Fruit fly (Drosophila melanogaster) whole organism, embryonic: ENCODE results near the gene CG18748.

Source experiments
- Blimp-1 ChIP-seq: fragments of 200-800 bp; sonication (Bioruptor generic); optimal IDR thresholded peaks from 3 replicates; lab custom pipeline; 2018; ENCODE audit warnings: missing biosample characterization, missing genetic modification characterization, mild to moderate bottlenecking, moderate library complexity, missing genetic modification reagents
- CG11247 ChIP-seq: fragments of 200-800 bp; sonication (Bioruptor generic); IDR thresholded peaks from 2 replicates; pipeline ENCODE4 v1.3.6; 2022; ENCODE audit warnings: missing biosample characterization, missing genetic modification characterization
- CG12219 ChIP-seq: fragments of 200-800 bp; sonication (Bioruptor generic); optimal IDR thresholded peaks from 3 replicates; lab custom pipeline; 2018; ENCODE audit warnings: missing biosample characterization, mild to moderate bottlenecking, missing genetic modification characterization
- CG13296 ChIP-seq: fragments of 200-800 bp; sonication (Bioruptor generic); optimal IDR thresholded peaks from 3 replicates; lab custom pipeline; 2018; ENCODE audit warnings: missing biosample characterization, mild to moderate bottlenecking, missing genetic modification characterization
- CG13424 ChIP-seq: fragments of 200-800 bp; sonication (Bioruptor generic); optimal IDR thresholded peaks from 2 replicates; lab custom pipeline; 2019; ENCODE audit warnings: missing biosample characterization, mild to moderate bottlenecking, missing genetic modification characterization, moderate library complexity
- CG13624 ChIP-seq: fragments of 200-800 bp; sonication (Bioruptor generic); optimal IDR thresholded peaks from 2 replicates; lab custom pipeline; 2016; ENCODE audit warnings: missing biosample characterization, missing genetic modification characterization
- CG14667 ChIP-seq: fragments of 200-800 bp; sonication (Bioruptor generic); IDR thresholded peaks from 2 replicates; pipeline ENCODE4 v1.3.6; 2022; ENCODE audit warnings: missing biosample characterization, missing genetic modification characterization
- CG15073 ChIP-seq: fragments of 200-800 bp; sonication (Bioruptor generic); optimal IDR thresholded peaks from 2 replicates; lab custom pipeline; 2016; ENCODE audit warnings: missing biosample characterization, missing genetic modification characterization
- CG15601 ChIP-seq: fragments of 200-800 bp; sonication (Bioruptor generic); optimal IDR thresholded peaks from 3 replicates; lab custom pipeline; 2019; ENCODE audit warnings: missing biosample characterization, mild to moderate bottlenecking, missing genetic modification characterization, moderate library complexity
- CG16863 ChIP-seq: fragments of 200-800 bp; sonication (Bioruptor generic); optimal IDR thresholded peaks from 3 replicates; lab custom pipeline; 2016; ENCODE audit warnings: missing biosample characterization, missing genetic modification characterization
- CG17568 ChIP-seq: fragments of 200-800 bp; sonication (Bioruptor generic); optimal IDR thresholded peaks from 2 replicates; lab custom pipeline; 2018; ENCODE audit warnings: missing biosample characterization, mild to moderate bottlenecking, missing genetic modification characterization, moderate library complexity
- CG17802 ChIP-seq: fragments of 200-800 bp; sonication (Bioruptor generic); optimal IDR thresholded peaks from 2 replicates; lab custom pipeline; 2018; ENCODE audit warnings: missing biosample characterization, mild to moderate bottlenecking, missing genetic modification characterization, moderate library complexity
- CG17912 ChIP-seq: fragments of 200-800 bp; sonication (Bioruptor generic); optimal IDR thresholded peaks from 2 replicates; lab custom pipeline; 2018; ENCODE audit warnings: missing biosample characterization, mild to moderate bottlenecking, missing genetic modification characterization
- CG18599 ChIP-seq: fragments of 200-800 bp; sonication (Bioruptor generic); optimal IDR thresholded peaks from 3 replicates; lab custom pipeline; 2017; ENCODE audit warnings: missing biosample characterization, missing genetic modification characterization, mild to moderate bottlenecking, moderate library complexity, missing genetic modification reagents
- CG18764 ChIP-seq: fragments of 200-800 bp; sonication (Bioruptor generic); optimal IDR thresholded peaks from 3 replicates; lab custom pipeline; 2016; ENCODE audit warnings: missing biosample characterization, missing genetic modification characterization
- CG2875 ChIP-seq: fragments of 200-800 bp; sonication (Bioruptor generic); optimal IDR thresholded peaks from 2 replicates; lab custom pipeline; 2017; ENCODE audit warnings: missing biosample characterization, mild to moderate bottlenecking, missing genetic modification characterization, missing genetic modification reagents
- CG3407 ChIP-seq: fragments of 200-800 bp; sonication (Bioruptor generic); optimal IDR thresholded peaks from 2 replicates; lab custom pipeline; 2018; ENCODE audit warnings: missing biosample characterization, mild to moderate bottlenecking, missing genetic modification characterization
- CG34376 ChIP-seq: fragments of 200-800 bp; sonication (Bioruptor generic); optimal IDR thresholded peaks from 2 replicates; lab custom pipeline; 2018; ENCODE audit warnings: missing biosample characterization, mild to moderate bottlenecking, missing genetic modification characterization
- CG4820 ChIP-seq: fragments of 200-800 bp; sonication (Bioruptor generic); optimal IDR thresholded peaks from 3 replicates; lab custom pipeline; 2016; ENCODE audit warnings: missing biosample characterization, missing genetic modification characterization
- CG6854 ChIP-seq: fragments of 200-800 bp; sonication (Bioruptor generic); optimal IDR thresholded peaks from 3 replicates; lab custom pipeline; 2017; ENCODE audit warnings: missing biosample characterization, mild to moderate bottlenecking, missing genetic modification characterization
- CG7839 ChIP-seq: fragments of 200-800 bp; sonication (Bioruptor generic); optimal IDR thresholded peaks from 3 replicates; lab custom pipeline; 2018; ENCODE audit warnings: missing biosample characterization, mild to moderate bottlenecking, missing genetic modification characterization, moderate library complexity
- CG8281 ChIP-seq: fragments of 200-800 bp; sonication (Bioruptor generic); optimal IDR thresholded peaks from 2 replicates; lab custom pipeline; 2018; ENCODE audit warnings: missing biosample characterization, mild to moderate bottlenecking, missing genetic modification characterization, moderate library complexity
- CG8924 ChIP-seq: fragments of 200-800 bp; optimal IDR thresholded peaks from 3 replicates; lab custom pipeline; 2019; ENCODE audit warnings: missing biosample characterization, mild to moderate bottlenecking, missing genetic modification characterization, moderate library complexity
- CG9437 ChIP-seq: fragments of 200-800 bp; sonication (Bioruptor generic); optimal IDR thresholded peaks from 2 replicates; lab custom pipeline; 2018; ENCODE audit warnings: missing biosample characterization, mild to moderate bottlenecking, missing genetic modification characterization
- Doc2 ChIP-seq: fragments of 200-800 bp; sonication (Bioruptor generic); IDR thresholded peaks from 2 replicates; pipeline ENCODE4 v1.3.6; 2022; ENCODE audit warnings: missing biosample characterization, missing genetic modification characterization
- Eip74EF ChIP-seq, 2 experiments: fragments of 200-800 bp in 1 of 2; fragments of >200 bp in 1 of 2; sonication (Bioruptor generic) in 1 of 2; optimal IDR thresholded peaks; 2 replicates each; lab custom pipeline; 2017 to 2019; ENCODE audit warnings: missing biosample characterization in 2 of 2, missing genetic modification characterization in 2 of 2, mild to moderate bottlenecking in 1 of 2, moderate library complexity in 1 of 2
- Fer1 ChIP-seq: fragments of 200-800 bp; sonication (Bioruptor generic); optimal IDR thresholded peaks from 2 replicates; lab custom pipeline; 2017; ENCODE audit warnings: missing biosample characterization, mild to moderate bottlenecking, missing genetic modification characterization
- Hr78 ChIP-seq, 2 experiments: fragments of 200-800 bp in 1 of 2; fragments of >200 bp in 1 of 2; sonication (Bioruptor generic) in 1 of 2; optimal IDR thresholded peaks; 2 replicates each; lab custom pipeline; 2017 to 2019; ENCODE audit warnings: missing biosample characterization in 2 of 2, missing genetic modification characterization in 2 of 2, mild to moderate bottlenecking in 1 of 2, moderate library complexity in 1 of 2
- Jarid2 ChIP-seq: fragments of 200-800 bp; sonication (Bioruptor generic); optimal IDR thresholded peaks from 3 replicates; lab custom pipeline; 2017; ENCODE audit warnings: mild to moderate bottlenecking, missing biosample characterization, missing genetic modification reagents, missing genetic modification characterization
- MTF-1 ChIP-seq: fragments of 200-800 bp; sonication (Bioruptor generic); optimal IDR thresholded peaks from 2 replicates; lab custom pipeline; 2018; ENCODE audit warnings: missing biosample characterization, mild to moderate bottlenecking, missing genetic modification characterization, borderline replicate concordance
- Meics ChIP-seq: fragments of 200-800 bp; sonication (Bioruptor generic); optimal IDR thresholded peaks from 2 replicates; lab custom pipeline; 2017; ENCODE audit warnings: missing biosample characterization, mild to moderate bottlenecking, missing genetic modification characterization
- Mrtf ChIP-seq: fragments of 200-800 bp; sonication (Bioruptor generic); IDR thresholded peaks from 3 replicates; pipeline ENCODE4 v1.3.6; 2022; ENCODE audit warnings: missing biosample characterization, missing genetic modification characterization
- NC2α ChIP-seq: fragments of 200-800 bp; sonication (Bioruptor generic); optimal IDR thresholded peaks from 2 replicates; lab custom pipeline; 2016; ENCODE audit warnings: missing biosample characterization, missing genetic modification characterization
- NC2β ChIP-seq: fragments of 200-800 bp; sonication (Bioruptor generic); optimal IDR thresholded peaks from 2 replicates; lab custom pipeline; 2016; ENCODE audit warnings: missing biosample characterization, missing genetic modification characterization
- Oli ChIP-seq: fragments of 200-800 bp; sonication (Bioruptor generic); optimal IDR thresholded peaks from 2 replicates; lab custom pipeline; 2018; ENCODE audit warnings: missing biosample characterization, mild to moderate bottlenecking, missing genetic modification characterization, moderate library complexity
- Poxn ChIP-seq: fragments of 200-800 bp; sonication (Bioruptor generic); IDR thresholded peaks from 2 replicates; pipeline ENCODE4 v1.3.6; 2022; ENCODE audit warnings: missing biosample characterization, missing genetic modification characterization
- Sin3A ChIP-seq: fragments of >200 bp; optimal IDR thresholded peaks from 2 replicates; lab custom pipeline; 2018
- Sox102F ChIP-seq: fragments of 200-800 bp; sonication (Bioruptor generic); optimal IDR thresholded peaks from 2 replicates; lab custom pipeline; 2018; ENCODE audit warnings: missing biosample characterization, mild to moderate bottlenecking, missing genetic modification characterization, moderate library complexity
- Ssrp ChIP-seq: fragments of 200-800 bp; sonication (Bioruptor generic); optimal IDR thresholded peaks from 2 replicates; lab custom pipeline; 2018; ENCODE audit warnings: missing biosample characterization, mild to moderate bottlenecking, missing genetic modification characterization, moderate library complexity
- br ChIP-seq: fragments of >200 bp; optimal IDR thresholded peaks from 2 replicates; lab custom pipeline; 2017
- cato ChIP-seq: fragments of 200-800 bp; sonication (Bioruptor generic); optimal IDR thresholded peaks from 2 replicates; lab custom pipeline; 2016; ENCODE audit warnings: missing biosample characterization, missing genetic modification characterization, borderline replicate concordance
- caup ChIP-seq: fragments of 200-800 bp; sonication (Bioruptor generic); optimal IDR thresholded peaks from 3 replicates; lab custom pipeline; 2017; ENCODE audit warnings: missing biosample characterization, mild to moderate bottlenecking, missing genetic modification characterization, moderate library complexity; ENCODE audit not compliant: severe bottlenecking
- ci ChIP-seq: fragments of 200-800 bp; sonication (Bioruptor generic); IDR thresholded peaks from 3 replicates; pipeline ENCODE4 v1.3.6; 2022; ENCODE audit warnings: missing biosample characterization, missing genetic modification characterization
- da ChIP-seq: fragments of 200-800 bp; sonication (Bioruptor generic); optimal IDR thresholded peaks from 2 replicates; lab custom pipeline; 2016; ENCODE audit warnings: missing biosample characterization, missing genetic modification characterization
- dan ChIP-seq: fragments of 200-800 bp; sonication (Bioruptor generic); IDR thresholded peaks from 2 replicates; pipeline ENCODE4 v1.3.6; 2022; ENCODE audit warnings: missing biosample characterization, missing genetic modification characterization
- gsb ChIP-seq: fragments of 200-800 bp; sonication (Bioruptor generic); IDR thresholded peaks from 2 replicates; pipeline ENCODE4 v1.3.6; 2022; ENCODE audit warnings: missing biosample characterization, missing genetic modification characterization
- maf-S ChIP-seq: fragments of 200-800 bp; sonication (Bioruptor generic); optimal IDR thresholded peaks from 2 replicates; lab custom pipeline; 2016; ENCODE audit warnings: missing biosample characterization, missing genetic modification characterization
- mirr ChIP-seq: fragments of 200-800 bp; sonication (Bioruptor generic); optimal IDR thresholded peaks from 3 replicates; lab custom pipeline; 2018; ENCODE audit warnings: missing biosample characterization, mild to moderate bottlenecking, missing genetic modification characterization
- pita ChIP-seq: fragments of 200-800 bp; sonication (Bioruptor generic); optimal IDR thresholded peaks from 2 replicates; lab custom pipeline; 2017; ENCODE audit warnings: missing biosample characterization, mild to moderate bottlenecking, missing genetic modification characterization
- slbo ChIP-seq: fragments of 200-800 bp; sonication (Bioruptor generic); IDR thresholded peaks from 2 replicates; pipeline ENCODE4 v1.3.6; 2022; ENCODE audit warnings: missing biosample characterization, missing genetic modification characterization
- tx ChIP-seq: fragments of 200-800 bp; sonication (Bioruptor generic); optimal IDR thresholded peaks from 2 replicates; lab custom pipeline; 2016; ENCODE audit warnings: missing biosample characterization, missing genetic modification characterization

Gene CG18748

DNA sequence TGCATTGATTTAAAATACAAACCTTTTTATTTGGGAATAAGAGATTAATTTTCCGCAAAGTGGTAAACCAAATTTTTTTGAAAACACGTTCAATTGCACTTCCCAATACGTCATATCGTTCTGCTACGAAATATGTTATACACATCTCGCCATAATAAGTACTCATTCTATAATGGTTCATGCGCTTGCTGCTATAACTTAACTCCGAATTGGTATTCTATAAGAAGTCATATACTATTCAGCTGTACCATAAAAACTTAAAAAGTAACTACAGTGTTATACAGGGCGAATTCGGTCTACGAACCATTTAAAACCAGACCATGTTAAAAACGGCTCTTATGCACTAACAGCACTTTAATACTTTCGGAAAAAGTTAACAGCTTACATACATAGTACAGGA is 8.1 kb downstream of the CG18748 start:
- TF ChIP-seq CG8924 (tag; lab: Kevin White, UChicago) (no peak), Hr78 (GFP tag; optimal IDR thresholded peaks at IDR 0.05; lab: Kevin White, UChicago) (no peak), CG13624 (GFP tag; lab: Kevin White, UChicago) (no peak), da (GFP tag; lab: Kevin White, UChicago) (no peak), Poxn (no peak), mirr (GFP tag; lab: Kevin White, UChicago) (no peak), CG17568 (GFP tag; lab: Kevin White, UChicago) (peak; percentile 12), br (lab: Kevin White, UChicago) (no peak), cato (no peak), CG11247 (GFP tag; lab: Robert Waterston, UW) (no peak), gsb (no peak), CG13296 (GFP tag; lab: Kevin White, UChicago) (no peak), CG17912 (GFP tag; lab: Kevin White, UChicago) (peak; percentile 74), Sox102F (GFP tag; lab: Kevin White, UChicago) (peak; percentile 24), Eip74EF (GFP tag; optimal IDR thresholded peaks at IDR 0.05; lab: Kevin White, UChicago) (no peak), Jarid2 (GFP tag; lab: Kevin White, UChicago) (peak; percentile 10), MTF-1 (peak; percentile 78), CG9437 (GFP tag; lab: Kevin White, UChicago) (peak; percentile 78), Mrtf (no peak), Ssrp (tag; lab: Kevin White, UChicago) (no peak), Blimp-1 (GFP tag; lab: Kevin White, UChicago) (no peak), slbo (GFP tag; lab: Robert Waterston, UW) (no peak), Fer1 (no peak), maf-S (GFP tag; lab: Kevin White, UChicago) (no peak), CG15073 (GFP tag; lab: Kevin White, UChicago) (no peak), CG18599 (GFP tag; lab: Kevin White, UChicago) (no peak), CG18764 (GFP tag; lab: Kevin White, UChicago) (no peak), CG12219 (GFP tag; lab: Kevin White, UChicago) (peak; percentile 45), NC2β (no peak), caup (no peak), CG8281 (tag; lab: Kevin White, UChicago) (no peak), ci (GFP tag; lab: Robert Waterston, UW) (peak; percentile 84), CG7839 (peak; percentile 31), pita (peak; percentile 35), CG4820 (GFP tag; lab: Kevin White, UChicago) (peak; percentile 26), CG2875 (GFP tag; lab: Kevin White, UChicago) (peak; percentile 61), CG6854 (peak; percentile 29), CG16863 (no peak), CG15601 (tag; lab: Kevin White, UChicago) (peak; percentile 37), NC2α (GFP tag; lab: Kevin White, UChicago) (no peak), Meics (GFP tag; lab: Kevin White, UChicago) (peak; percentile 20), CG13424 (peak; percentile 47), CG3407 (GFP tag; lab: Kevin White, UChicago) (peak; percentile 28), dan (GFP tag; lab: Robert Waterston, UW) (no peak), CG14667 (GFP tag; lab: Robert Waterston, UW) (no peak), CG17802 (peak; percentile 39), Sin3A (lab: Kevin White, UChicago) (no peak), CG34376 (no peak), tx (no peak), Oli (peak; percentile 42), Doc2 (GFP tag; lab: Robert Waterston, UW) (no peak)
